Fruit fly (Drosophila melanogaster) whole organism, embryonic: ENCODE data around the gene CG34179.

Source experiments
- Atf3 ChIP-seq: fragments of 200-800 bp; sonication (Bioruptor generic); optimal IDR thresholded peaks from 3 replicates; lab custom pipeline; 2016; ENCODE audit warnings: missing biosample characterization, missing genetic modification characterization
- CG10654 ChIP-seq: fragments of 200-800 bp; sonication (Bioruptor generic); optimal IDR thresholded peaks from 2 replicates; lab custom pipeline; 2016; ENCODE audit warnings: missing biosample characterization, missing genetic modification characterization
- CG10959 ChIP-seq: fragments of 200-800 bp; sonication (Bioruptor generic); IDR thresholded peaks from 2 replicates; pipeline ENCODE4 v1.3.6; 2022; ENCODE audit warnings: missing biosample characterization, missing genetic modification characterization
- CG12155 ChIP-seq: fragments of 200-800 bp; sonication (Bioruptor generic); optimal IDR thresholded peaks from 3 replicates; lab custom pipeline; 2016; ENCODE audit warnings: missing biosample characterization, missing genetic modification characterization
- CG1233 ChIP-seq: fragments of 200-800 bp; sonication (Bioruptor generic); optimal IDR thresholded peaks from 4 replicates; lab custom pipeline; 2018; ENCODE audit warnings: missing biosample characterization, mild to moderate bottlenecking, missing genetic modification characterization
- CG14710 ChIP-seq: fragments of 200-800 bp; sonication (Bioruptor generic); optimal IDR thresholded peaks from 3 replicates; lab custom pipeline; 2019; ENCODE audit warnings: missing biosample characterization, mild to moderate bottlenecking, missing genetic modification characterization, moderate library complexity
- CG17385 ChIP-seq: fragments of 200-800 bp; sonication (Bioruptor generic); optimal IDR thresholded peaks from 3 replicates; lab custom pipeline; 2018; ENCODE audit warnings: missing biosample characterization, mild to moderate bottlenecking, missing genetic modification characterization
- CG18476 ChIP-seq: fragments of 200-800 bp; sonication (Bioruptor generic); optimal IDR thresholded peaks from 2 replicates; lab custom pipeline; 2016; ENCODE audit warnings: missing biosample characterization, mild to moderate bottlenecking, missing genetic modification characterization
- CG18599 ChIP-seq: fragments of 200-800 bp; sonication (Bioruptor generic); optimal IDR thresholded peaks from 3 replicates; lab custom pipeline; 2017; ENCODE audit warnings: missing biosample characterization, missing genetic modification characterization, mild to moderate bottlenecking, moderate library complexity, missing genetic modification reagents
- CG30403 ChIP-seq: fragments of 200-800 bp; sonication (Bioruptor generic); optimal IDR thresholded peaks from 3 replicates; lab custom pipeline; 2016; ENCODE audit warnings: missing biosample characterization, missing genetic modification characterization
- CG3065 ChIP-seq: fragments of 200-800 bp; sonication (Bioruptor generic); optimal IDR thresholded peaks from 2 replicates; lab custom pipeline; 2016; ENCODE audit warnings: missing biosample characterization, missing genetic modification characterization
- CG32767 ChIP-seq: fragments of 200-800 bp; sonication (Bioruptor generic); IDR thresholded peaks from 2 replicates; pipeline ENCODE4 v1.3.6; 2022; ENCODE audit warnings: missing biosample characterization, missing genetic modification characterization
- CG3281 ChIP-seq: fragments of 200-800 bp; sonication (Bioruptor generic); optimal IDR thresholded peaks from 3 replicates; lab custom pipeline; 2017; ENCODE audit warnings: missing biosample characterization, mild to moderate bottlenecking, missing genetic modification characterization
- CG4617 ChIP-seq: fragments of 200-800 bp; sonication (Bioruptor generic); optimal IDR thresholded peaks from 3 replicates; lab custom pipeline; 2016; ENCODE audit warnings: missing biosample characterization, missing genetic modification characterization, borderline replicate concordance
- CG4854 ChIP-seq: fragments of 200-800 bp; sonication (Bioruptor generic); optimal IDR thresholded peaks from 2 replicates; lab custom pipeline; 2016; ENCODE audit warnings: missing biosample characterization, missing genetic modification characterization, inconsistent platforms
- CG7372 ChIP-seq: fragments of 200-800 bp; sonication (Bioruptor generic); IDR thresholded peaks from 2 replicates; pipeline ENCODE4 v1.3.6; 2022; ENCODE audit warnings: missing biosample characterization, missing genetic modification characterization
- CG7786 ChIP-seq: fragments of 200-800 bp; sonication (Bioruptor generic); optimal IDR thresholded peaks from 2 replicates; lab custom pipeline; 2016; ENCODE audit warnings: missing biosample characterization, missing genetic modification characterization
- CG7987 ChIP-seq: fragments of 200-800 bp; sonication (Bioruptor generic); optimal IDR thresholded peaks from 2 replicates; lab custom pipeline; 2018; ENCODE audit warnings: missing biosample characterization, mild to moderate bottlenecking, missing genetic modification characterization, moderate library complexity
- Camta ChIP-seq: fragments of 200-800 bp; sonication (Bioruptor generic); optimal IDR thresholded peaks from 2 replicates; lab custom pipeline; 2016; ENCODE audit warnings: missing biosample characterization, missing genetic modification characterization
- Dll ChIP-seq: fragments of 200-800 bp; sonication (Bioruptor generic); IDR thresholded peaks from 4 replicates; pipeline ENCODE4 v1.3.6; 2022; ENCODE audit warnings: missing biosample characterization, missing genetic modification characterization; ENCODE audit not compliant: partially characterized antibody
- E2f1 ChIP-seq: fragments of 200-800 bp; sonication (Bioruptor generic); IDR thresholded peaks from 2 replicates; pipeline ENCODE4 v1.3.6; 2022; ENCODE audit warnings: missing biosample characterization, missing genetic modification characterization
- HLHmδ ChIP-seq: fragments of 200-800 bp; sonication (Bioruptor generic); optimal IDR thresholded peaks from 2 replicates; lab custom pipeline; 2018; ENCODE audit warnings: missing biosample characterization, mild to moderate bottlenecking, missing genetic modification characterization, moderate library complexity
- HmgD ChIP-seq: fragments of 200-800 bp; sonication (Bioruptor generic); optimal IDR thresholded peaks from 3 replicates; lab custom pipeline; 2016; ENCODE audit warnings: missing biosample characterization, missing genetic modification characterization
- Hr39 ChIP-seq: fragments of >200 bp; optimal IDR thresholded peaks from 2 replicates; lab custom pipeline; 2017
- Hr78 ChIP-seq, 2 experiments: fragments of 200-800 bp in 1 of 2; fragments of >200 bp in 1 of 2; sonication (Bioruptor generic) in 1 of 2; optimal IDR thresholded peaks; 2 replicates each; lab custom pipeline; 2017 to 2019; ENCODE audit warnings: missing biosample characterization in 2 of 2, missing genetic modification characterization in 2 of 2, mild to moderate bottlenecking in 1 of 2, moderate library complexity in 1 of 2
- Jarid2 ChIP-seq: fragments of 200-800 bp; sonication (Bioruptor generic); optimal IDR thresholded peaks from 3 replicates; lab custom pipeline; 2017; ENCODE audit warnings: mild to moderate bottlenecking, missing biosample characterization, missing genetic modification reagents, missing genetic modification characterization
- Meics ChIP-seq: fragments of 200-800 bp; sonication (Bioruptor generic); optimal IDR thresholded peaks from 2 replicates; lab custom pipeline; 2017; ENCODE audit warnings: missing biosample characterization, mild to moderate bottlenecking, missing genetic modification characterization
- NC2α ChIP-seq: fragments of 200-800 bp; sonication (Bioruptor generic); optimal IDR thresholded peaks from 2 replicates; lab custom pipeline; 2016; ENCODE audit warnings: missing biosample characterization, missing genetic modification characterization
- Nf-YA ChIP-seq: fragments of 200-800 bp; sonication (Bioruptor generic); IDR thresholded peaks from 2 replicates; pipeline ENCODE4 v1.3.6; 2022; ENCODE audit warnings: missing biosample characterization, missing genetic modification characterization
- Nf-YB ChIP-seq: fragments of 200-800 bp; sonication (Bioruptor generic); optimal IDR thresholded peaks from 3 replicates; lab custom pipeline; 2019; ENCODE audit warnings: missing biosample characterization, mild to moderate bottlenecking, missing genetic modification characterization, moderate library complexity
- Opbp ChIP-seq: fragments of 200-800 bp; sonication (Bioruptor generic); IDR thresholded peaks from 3 replicates; pipeline ENCODE4 v1.3.6; 2022; ENCODE audit warnings: missing biosample characterization, missing genetic modification characterization; ENCODE audit not compliant: partially characterized antibody
- Poxn ChIP-seq: fragments of 200-800 bp; sonication (Bioruptor generic); IDR thresholded peaks from 2 replicates; pipeline ENCODE4 v1.3.6; 2022; ENCODE audit warnings: missing biosample characterization, missing genetic modification characterization
- Ravus ChIP-seq: fragments of 200-800 bp; sonication (Bioruptor generic); IDR thresholded peaks from 2 replicates; pipeline ENCODE4 v1.3.6; 2022; ENCODE audit warnings: missing biosample characterization, missing genetic modification characterization
- Rx ChIP-seq: fragments of 200-800 bp; sonication (Bioruptor generic); IDR thresholded peaks from 2 replicates; pipeline ENCODE4 v1.3.6; 2022; ENCODE audit warnings: missing biosample characterization, missing genetic modification characterization
- Spps ChIP-seq: fragments of 200-800 bp; sonication (Bioruptor generic); optimal IDR thresholded peaks from 2 replicates; lab custom pipeline; 2018; ENCODE audit warnings: missing biosample characterization, mild to moderate bottlenecking, missing genetic modification characterization
- Sry-β ChIP-seq: fragments of 200-800 bp; sonication (Bioruptor generic); optimal IDR thresholded peaks from 2 replicates; lab custom pipeline; 2018; ENCODE audit warnings: missing biosample characterization, mild to moderate bottlenecking, missing genetic modification characterization, moderate library complexity
- bigmax ChIP-seq: fragments of 200-800 bp; sonication (Bioruptor generic); optimal IDR thresholded peaks from 2 replicates; lab custom pipeline; 2018; ENCODE audit warnings: missing biosample characterization, mild to moderate bottlenecking, missing genetic modification characterization
- crol ChIP-seq: fragments of 200-800 bp; sonication (Bioruptor generic); IDR thresholded peaks from 2 replicates; pipeline ENCODE4 v1.3.6; 2022; ENCODE audit warnings: missing biosample characterization, missing genetic modification characterization
- disco-r ChIP-seq: fragments of 200-800 bp; sonication (Bioruptor generic); optimal IDR thresholded peaks from 2 replicates; lab custom pipeline; 2016; ENCODE audit warnings: missing biosample characterization, missing genetic modification characterization
- dmrt11E ChIP-seq: fragments of 200-800 bp; sonication (Bioruptor generic); optimal IDR thresholded peaks from 3 replicates; lab custom pipeline; 2018; ENCODE audit warnings: missing biosample characterization, mild to moderate bottlenecking, missing genetic modification characterization, moderate library complexity
- fru ChIP-seq: fragments of >200 bp; optimal IDR thresholded peaks from 2 replicates; lab custom pipeline; 2017
- ftz-f1 ChIP-seq: fragments of 200-800 bp; sonication (Bioruptor generic); optimal IDR thresholded peaks from 2 replicates; lab custom pipeline; 2016; ENCODE audit warnings: missing biosample characterization, missing genetic modification characterization
- inv ChIP-seq: fragments of 200-800 bp; sonication (Bioruptor generic); IDR thresholded peaks from 2 replicates; pipeline ENCODE4 v1.3.6; 2022; ENCODE audit warnings: missing biosample characterization, missing genetic modification characterization; ENCODE audit not compliant: partially characterized antibody
- jigr1 ChIP-seq: fragments of 200-800 bp; sonication (Bioruptor generic); IDR thresholded peaks from 3 replicates; pipeline ENCODE4 v1.3.6; 2022; ENCODE audit warnings: missing biosample characterization, missing genetic modification characterization
- nom ChIP-seq: fragments of 200-800 bp; sonication (Bioruptor generic); optimal IDR thresholded peaks from 2 replicates; lab custom pipeline; 2017; ENCODE audit warnings: missing biosample characterization, missing genetic modification characterization, mild to moderate bottlenecking, moderate library complexity, missing genetic modification reagents
- pita ChIP-seq: fragments of 200-800 bp; sonication (Bioruptor generic); optimal IDR thresholded peaks from 2 replicates; lab custom pipeline; 2017; ENCODE audit warnings: missing biosample characterization, mild to moderate bottlenecking, missing genetic modification characterization
- rib ChIP-seq: fragments of 200-800 bp; sonication (Bioruptor generic); IDR thresholded peaks from 2 replicates; pipeline ENCODE4 v1.3.6; 2022; ENCODE audit warnings: missing biosample characterization, missing genetic modification characterization
- run ChIP-seq: fragments of 200-800 bp; sonication (Bioruptor generic); optimal IDR thresholded peaks from 3 replicates; lab custom pipeline; 2018; ENCODE audit warnings: missing biosample characterization, mild to moderate bottlenecking, missing genetic modification characterization
- salm ChIP-seq: fragments of 200-800 bp; sonication (Bioruptor generic); optimal IDR thresholded peaks from 2 replicates; lab custom pipeline; 2018; ENCODE audit warnings: missing biosample characterization, mild to moderate bottlenecking, missing genetic modification characterization
- stwl ChIP-seq: fragments of 200-800 bp; sonication (Bioruptor generic); optimal IDR thresholded peaks from 3 replicates; lab custom pipeline; 2018; ENCODE audit warnings: missing biosample characterization, mild to moderate bottlenecking, missing genetic modification characterization, moderate library complexity
- toy ChIP-seq: fragments of 200-800 bp; sonication (Bioruptor generic); IDR thresholded peaks from 2 replicates; pipeline ENCODE4 v1.3.6; 2022; ENCODE audit warnings: missing biosample characterization, missing genetic modification characterization
- zen2 ChIP-seq: fragments of 200-800 bp; sonication (Bioruptor generic); IDR thresholded peaks from 3 replicates; pipeline ENCODE4 v1.3.6; 2022; ENCODE audit warnings: missing biosample characterization, missing genetic modification characterization; ENCODE audit not compliant: partially characterized antibody

CG34179 gene

DNA sequence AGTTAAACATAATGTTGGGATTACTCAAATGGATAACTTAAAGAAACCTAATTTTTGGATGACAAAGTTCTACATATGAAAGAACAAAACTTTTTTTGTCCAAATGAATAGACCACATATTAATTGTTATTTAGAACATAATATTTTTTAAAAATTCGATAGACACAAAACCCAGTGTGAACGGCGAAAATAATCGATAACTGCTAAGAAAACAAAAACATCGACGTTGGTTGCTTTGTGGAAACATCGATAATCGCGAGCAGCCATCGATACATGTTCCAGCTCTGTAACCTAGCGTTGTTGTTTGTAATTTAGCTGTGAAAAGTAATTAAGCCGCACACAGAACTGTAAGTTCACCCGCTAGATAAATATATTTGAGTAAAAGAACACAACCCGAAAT lies 2.1 kb upstream of the CG34179 start, which contains the start of gene CG9135 (continued):
- TF ChIP-seq Sry-β (GFP tag; lab: Kevin White, UChicago), result no peak
- TF ChIP-seq disco-r (GFP tag; lab: Kevin White, UChicago), result no peak
- no peak for TF ChIP-seq crol
- no peak for TF ChIP-seq CG7786 (GFP tag; lab: Kevin White, UChicago)
- TF ChIP-seq Poxn, result no peak
- no peak for TF ChIP-seq CG10959 (GFP tag; lab: Robert Waterston, UW)
- TF ChIP-seq Jarid2, result no peak
- no peak for TF ChIP-seq CG3065 (GFP tag; lab: Kevin White, UChicago)
- no peak for TF ChIP-seq ftz-f1 (GFP tag; lab: Kevin White, UChicago)
- no peak for TF ChIP-seq CG18599
- TF ChIP-seq bigmax (GFP tag; lab: Kevin White, UChicago), result peak; percentile 88
- TF ChIP-seq zen2 (GFP tag; lab: Robert Waterston, UW), result peak; percentile 99
- no peak for TF ChIP-seq Rx (GFP tag; lab: Robert Waterston, UW)
- TF ChIP-seq HLHmδ (GFP tag; lab: Kevin White, UChicago), result no peak
- no peak for TF ChIP-seq Spps (tag; lab: Kevin White, UChicago)
- no peak for TF ChIP-seq pita (GFP tag; lab: Kevin White, UChicago)
- no peak for TF ChIP-seq CG32767 (GFP tag; lab: Robert Waterston, UW)
- peak; percentile 98 for TF ChIP-seq inv (GFP tag; lab: Robert Waterston, UW)
- TF ChIP-seq CG4854 (GFP tag; lab: Kevin White, UChicago), result no peak
- TF ChIP-seq CG1233, result no peak
- no peak for TF ChIP-seq CG7372
- no peak for TF ChIP-seq Hr78 (GFP tag; optimal IDR thresholded peaks at IDR 0.05; lab: Kevin White, UChicago)
- TF ChIP-seq salm (tag; lab: Kevin White, UChicago), result no peak
- TF ChIP-seq Opbp, result peak; percentile 99
- TF ChIP-seq CG4617 (GFP tag; lab: Kevin White, UChicago), result peak; percentile 14
- TF ChIP-seq toy, result no peak
- TF ChIP-seq NC2α (GFP tag; lab: Kevin White, UChicago), result no peak
- no peak for TF ChIP-seq rib
- peak; percentile 78 for TF ChIP-seq stwl (tag; lab: Kevin White, UChicago)
- TF ChIP-seq CG18476 (GFP tag; lab: Kevin White, UChicago), result no peak
- TF ChIP-seq CG12155 (GFP tag; lab: Kevin White, UChicago), result no peak
- TF ChIP-seq fru (lab: Kevin White, UChicago), result no peak
- TF ChIP-seq Camta, result no peak
- no peak for TF ChIP-seq CG3281 (GFP tag; lab: Kevin White, UChicago)
- TF ChIP-seq run (tag; lab: Kevin White, UChicago), result no peak
- TF ChIP-seq dmrt11E (tag; lab: Kevin White, UChicago), result no peak
- TF ChIP-seq Dll (GFP tag; lab: Robert Waterston, UW), result peak; percentile 96
- TF ChIP-seq jigr1, result no peak
- no peak for TF ChIP-seq CG17385 (GFP tag; lab: Kevin White, UChicago)
- no peak for TF ChIP-seq Meics
- TF ChIP-seq Nf-YB (GFP tag; lab: Kevin White, UChicago), result no peak
- TF ChIP-seq CG14710 (tag; lab: Kevin White, UChicago), result peak; percentile 88
- TF ChIP-seq CG10654 (GFP tag; lab: Kevin White, UChicago), result no peak
- TF ChIP-seq Hr39, result no peak
- TF ChIP-seq CG7987 (GFP tag; lab: Kevin White, UChicago), result no peak
- TF ChIP-seq Atf3 (GFP tag; lab: Kevin White, UChicago), result no peak
- TF ChIP-seq HmgD (GFP tag; lab: Kevin White, UChicago), result no peak
- no peak for TF ChIP-seq Nf-YA (GFP tag; lab: Robert Waterston, UW)
- TF ChIP-seq nom (GFP tag; lab: Kevin White, UChicago), result no peak
- no peak for TF ChIP-seq CG30403 (GFP tag; lab: Kevin White, UChicago)
- TF ChIP-seq E2f1, result no peak
- TF ChIP-seq Ravus (GFP tag; lab: Robert Waterston, UW), result no peak
